Fruit fly (Drosophila melanogaster): Measurements from ENCODE around the gene PKD.

Gene PKD

dm6 chr3R:18296084-18296483 lies 18.1 kb downstream of the PKD start (continued):
- TF ChIP-seq bigmax (GFP tag; optimal IDR thresholded peaks at IDR 0.05): peak; percentile 53
- no peak for TF ChIP-seq zen (tag; optimal IDR thresholded peaks at IDR 0.05)
- TF ChIP-seq Bteb2 (GFP tag; optimal IDR thresholded peaks at IDR 0.05): no peak
- TF ChIP-seq CrebB (tag; optimal IDR thresholded peaks at IDR 0.05): peak; percentile 17
- no peak for TF ChIP-seq CG13424 (tag; optimal IDR thresholded peaks at IDR 0.05)
- peak; percentile 29 for TF ChIP-seq CG2678 (tag; optimal IDR thresholded peaks at IDR 0.05)
- no peak for TF ChIP-seq CG31365 (tag; optimal IDR thresholded peaks at IDR 0.05)
- TF ChIP-seq Ets65A (GFP tag): no peak
- TF ChIP-seq CG14860 (GFP tag; IDR thresholded peaks at IDR 0.05; ENCODE audit: partially characterized antibody): no peak
- no peak for TF ChIP-seq CTCF (GFP tag; optimal IDR thresholded peaks at IDR 0.05)
- no peak for TF ChIP-seq CG8924 (tag; optimal IDR thresholded peaks at IDR 0.05)
- no peak for TF ChIP-seq CG3838 (GFP tag; optimal IDR thresholded peaks at IDR 0.05)
- peak; percentile 57 for TF ChIP-seq BtbVII (GFP tag; optimal IDR thresholded peaks at IDR 0.05)
- no peak for TF ChIP-seq zfh1 (GFP tag; IDR thresholded peaks at IDR 0.05)
- TF ChIP-seq CG13296 (GFP tag; optimal IDR thresholded peaks at IDR 0.05): peak; percentile 44
- no peak for TF ChIP-seq CG7987 (GFP tag; optimal IDR thresholded peaks at IDR 0.05)
- TF ChIP-seq HLH4C (GFP tag; IDR thresholded peaks at IDR 0.05; ENCODE audit: partially characterized antibody): no peak
- no peak for TF ChIP-seq lov (optimal IDR thresholded peaks at IDR 0.05)
- TF ChIP-seq lov (GFP tag; IDR thresholded peaks at IDR 0.05): no peak
- no peak for TF ChIP-seq maf-S (GFP tag; optimal IDR thresholded peaks at IDR 0.05)
- no peak for TF ChIP-seq D19A (tag; optimal IDR thresholded peaks at IDR 0.05)
- no peak for TF ChIP-seq trh (GFP tag; optimal IDR thresholded peaks at IDR 0.05)
- peak in 1 of 2 experiments; percentile 27 for TF ChIP-seq Hr51 (GFP tag; optimal IDR thresholded peaks at IDR 0.05)
- TF ChIP-seq sens-2 (GFP tag; IDR thresholded peaks at IDR 0.05): no peak
- TF ChIP-seq mirr (GFP tag; optimal IDR thresholded peaks at IDR 0.05): peak; percentile 8
- TF ChIP-seq lilli (GFP tag; optimal IDR thresholded peaks at IDR 0.05): peak; percentile 20
- no peak for TF ChIP-seq CG9215 (GFP tag; IDR thresholded peaks at IDR 0.05)
- TF ChIP-seq dpn (GFP tag; optimal IDR thresholded peaks at IDR 0.05): no peak
- no peak for TF ChIP-seq Oli (tag; optimal IDR thresholded peaks at IDR 0.05)
- no peak for TF ChIP-seq CG9437 (GFP tag; optimal IDR thresholded peaks at IDR 0.05)
- no peak for TF ChIP-seq crc (GFP tag; optimal IDR thresholded peaks at IDR 0.05)
- no peak for TF ChIP-seq CG5953 (GFP tag; IDR thresholded peaks at IDR 0.05)
- TF ChIP-seq CG1024 (GFP tag; IDR thresholded peaks at IDR 0.05): no peak
- peak; percentile 37 for TF ChIP-seq Fer3 (tag; optimal IDR thresholded peaks at IDR 0.05)
- no peak for TF ChIP-seq CG15011 (GFP tag; optimal IDR thresholded peaks at IDR 0.05)
- TF ChIP-seq CG31441 (GFP tag; IDR thresholded peaks at IDR 0.05): no peak
- no peak for TF ChIP-seq B-H1 (GFP tag; IDR thresholded peaks at IDR 0.05)
- no peak for TF ChIP-seq z (GFP tag; IDR thresholded peaks at IDR 0.05)
- no peak for TF ChIP-seq CG2875 (GFP tag; optimal IDR thresholded peaks at IDR 0.05)
- TF ChIP-seq sd (tag; optimal IDR thresholded peaks at IDR 0.05): no peak
- no peak for TF ChIP-seq CG4404 (GFP tag; IDR thresholded peaks at IDR 0.05)
- no peak for TF ChIP-seq CG15696 (tag; optimal IDR thresholded peaks at IDR 0.05)
- no peak for TF ChIP-seq CG42726 (GFP tag; IDR thresholded peaks at IDR 0.05; ENCODE audit: partially characterized antibody)
- TF ChIP-seq CG32772 (GFP tag; IDR thresholded peaks at IDR 0.05): no peak
- TF ChIP-seq CG17385 (GFP tag; optimal IDR thresholded peaks at IDR 0.05): peak; percentile 18
- peak; percentile 10 for TF ChIP-seq cwo (GFP tag; optimal IDR thresholded peaks at IDR 0.05)
- no peak for TF ChIP-seq aop (GFP tag; IDR thresholded peaks at IDR 0.05)
- TF ChIP-seq CG8089 (GFP tag; optimal IDR thresholded peaks at IDR 0.05): no peak
- TF ChIP-seq da (GFP tag; optimal IDR thresholded peaks at IDR 0.05): no peak
- TF ChIP-seq Mad (GFP tag; optimal IDR thresholded peaks at IDR 0.05): no peak
- peak; percentile 20 for TF ChIP-seq Dek (tag; optimal IDR thresholded peaks at IDR 0.05)
- no peak for TF ChIP-seq Optix (GFP tag; IDR thresholded peaks at IDR 0.05)
- TF ChIP-seq Fer2 (tag; optimal IDR thresholded peaks at IDR 0.05): no peak
